Fruit fly (Drosophila melanogaster) whole organism, embryonic: Measurements from ENCODE around the gene anchor.

ENCODE experiments used
- Abd-B ChIP-seq: fragments of 200-800 bp; sonication (Bioruptor generic); optimal IDR thresholded peaks from 2 replicates; lab custom pipeline; 2018; ENCODE audit warnings: missing biosample characterization, mild to moderate bottlenecking, missing genetic modification characterization, moderate library complexity
- Bdp1 ChIP-seq: fragments of 200-800 bp; sonication (Bioruptor generic); optimal IDR thresholded peaks from 3 replicates; lab custom pipeline; 2016; ENCODE audit warnings: missing biosample characterization, missing genetic modification characterization
- CG10267 ChIP-seq: fragments of 200-800 bp; sonication (Bioruptor generic); optimal IDR thresholded peaks from 2 replicates; lab custom pipeline; 2018; ENCODE audit warnings: missing biosample characterization, mild to moderate bottlenecking, missing genetic modification characterization, moderate library complexity
- CG10565 ChIP-seq: fragments of 200-800 bp; sonication (Bioruptor generic); optimal IDR thresholded peaks from 3 replicates; lab custom pipeline; 2016; ENCODE audit warnings: missing biosample characterization, mild to moderate bottlenecking, missing genetic modification characterization
- CG11504 ChIP-seq: fragments of 200-800 bp; sonication (Bioruptor generic); optimal IDR thresholded peaks from 3 replicates; lab custom pipeline; 2019; ENCODE audit warnings: missing biosample characterization, mild to moderate bottlenecking, missing genetic modification characterization, moderate library complexity
- CG11695 ChIP-seq: fragments of 200-800 bp; sonication (Bioruptor generic); IDR thresholded peaks from 3 replicates; pipeline ENCODE4 v1.3.6; 2022; ENCODE audit warnings: missing biosample characterization, missing genetic modification characterization
- CG12071 ChIP-seq: fragments of 200-800 bp; sonication (Bioruptor generic); optimal IDR thresholded peaks from 3 replicates; lab custom pipeline; 2018; ENCODE audit warnings: missing biosample characterization, mild to moderate bottlenecking, missing genetic modification characterization
- CG12744 ChIP-seq: fragments of 200-800 bp; sonication (Bioruptor generic); optimal IDR thresholded peaks from 2 replicates; lab custom pipeline; 2016; ENCODE audit warnings: missing biosample characterization, missing genetic modification characterization
- CG14441 ChIP-seq: fragments of 200-800 bp; sonication (Bioruptor generic); IDR thresholded peaks from 2 replicates; pipeline ENCODE4 v1.3.6; 2022; ENCODE audit warnings: missing biosample characterization, missing genetic modification characterization
- CG14667 ChIP-seq: fragments of 200-800 bp; sonication (Bioruptor generic); IDR thresholded peaks from 2 replicates; pipeline ENCODE4 v1.3.6; 2022; ENCODE audit warnings: missing biosample characterization, missing genetic modification characterization
- CG15269 ChIP-seq: fragments of 200-800 bp; sonication (Bioruptor generic); optimal IDR thresholded peaks from 2 replicates; lab custom pipeline; 2018; ENCODE audit warnings: missing biosample characterization, mild to moderate bottlenecking, missing genetic modification characterization, moderate library complexity
- CG1529 ChIP-seq: fragments of 200-800 bp; sonication (Bioruptor generic); optimal IDR thresholded peaks from 3 replicates; lab custom pipeline; 2018; ENCODE audit warnings: missing biosample characterization, missing genetic modification characterization
- CG2889 ChIP-seq: fragments of 200-800 bp; sonication (Bioruptor generic); IDR thresholded peaks from 3 replicates; pipeline ENCODE4 v1.3.6; 2022; ENCODE audit warnings: missing biosample characterization, missing genetic modification characterization
- CG31388 ChIP-seq: fragments of 200-800 bp; sonication (Bioruptor generic); optimal IDR thresholded peaks from 2 replicates; lab custom pipeline; 2016; ENCODE audit warnings: missing biosample characterization, missing genetic modification characterization
- CG32532 ChIP-seq: fragments of 200-800 bp; sonication (Bioruptor generic); IDR thresholded peaks from 2 replicates; pipeline ENCODE4 v1.3.6; 2022; ENCODE audit warnings: missing biosample characterization, missing genetic modification characterization
- CG3726 ChIP-seq: fragments of 200-800 bp; sonication (Bioruptor generic); IDR thresholded peaks from 3 replicates; pipeline ENCODE4, ENCODE4 v1.3.6; 2022; ENCODE audit warnings: missing biosample characterization, missing genetic modification characterization
- CG4707 ChIP-seq: fragments of 200-800 bp; sonication (Bioruptor generic); optimal IDR thresholded peaks from 2 replicates; lab custom pipeline; 2018; ENCODE audit warnings: missing biosample characterization, mild to moderate bottlenecking, missing genetic modification characterization, moderate library complexity
- CG4730 ChIP-seq: fragments of 200-800 bp; sonication (Bioruptor generic); IDR thresholded peaks from 2 replicates; pipeline ENCODE4 v1.3.6; 2022; ENCODE audit warnings: missing biosample characterization, missing genetic modification characterization
- CG7372 ChIP-seq: fragments of 200-800 bp; sonication (Bioruptor generic); IDR thresholded peaks from 2 replicates; pipeline ENCODE4 v1.3.6; 2022; ENCODE audit warnings: missing biosample characterization, missing genetic modification characterization
- CG7963 ChIP-seq: fragments of 200-800 bp; sonication (Bioruptor generic); IDR thresholded peaks from 3 replicates; pipeline ENCODE4 v1.3.6; 2022; ENCODE audit warnings: missing biosample characterization, missing genetic modification characterization; ENCODE audit not compliant: partially characterized antibody
- CG9437 ChIP-seq: fragments of 200-800 bp; sonication (Bioruptor generic); optimal IDR thresholded peaks from 2 replicates; lab custom pipeline; 2018; ENCODE audit warnings: missing biosample characterization, mild to moderate bottlenecking, missing genetic modification characterization
- D ChIP-seq, 2 experiments: fragments of 200-800 bp in 1 of 2; fragments of >200 bp in 1 of 2; sonication (Bioruptor generic) in 1 of 2; optimal IDR thresholded peaks; 2 replicates in 1 of 2; 3 replicates in 1 of 2; lab custom pipeline; 2017; ENCODE audit warnings: mild to moderate bottlenecking in 1 of 2, missing biosample characterization in 1 of 2, missing genetic modification characterization in 1 of 2, missing genetic modification reagents in 1 of 2
- Ets65A ChIP-seq: fragments of 200-800 bp; sonication (Bioruptor generic); peaks from one replicate; lab custom pipeline; 2016; ENCODE audit warnings: missing biosample characterization, missing genetic modification characterization
- Kr ChIP-seq: fragments of 200-800 bp; sonication (Bioruptor generic); optimal IDR thresholded peaks from 2 replicates; lab custom pipeline; 2017; ENCODE audit warnings: missing biosample characterization, mild to moderate bottlenecking, missing genetic modification characterization
- NC2β ChIP-seq: fragments of 200-800 bp; sonication (Bioruptor generic); optimal IDR thresholded peaks from 2 replicates; lab custom pipeline; 2016; ENCODE audit warnings: missing biosample characterization, missing genetic modification characterization
- Nf-YA ChIP-seq: fragments of 200-800 bp; sonication (Bioruptor generic); IDR thresholded peaks from 2 replicates; pipeline ENCODE4 v1.3.6; 2022; ENCODE audit warnings: missing biosample characterization, missing genetic modification characterization
- Pdp1 ChIP-seq, 2 experiments: fragments of 200-800 bp; sonication (Bioruptor generic); optimal IDR thresholded peaks; 3 replicates each; lab custom pipeline; 2016; ENCODE audit warnings: missing biosample characterization in 2 of 2, missing genetic modification characterization in 2 of 2, mild to moderate bottlenecking in 1 of 2, moderate library complexity in 1 of 2
- Side ChIP-seq: fragments of 200-800 bp; sonication (Bioruptor generic); optimal IDR thresholded peaks from 2 replicates; lab custom pipeline; 2016; ENCODE audit warnings: missing biosample characterization, missing genetic modification characterization
- Xbp1 ChIP-seq: fragments of 200-800 bp; sonication (Bioruptor generic); optimal IDR thresholded peaks from 3 replicates; lab custom pipeline; 2016; ENCODE audit warnings: missing biosample characterization, mild to moderate bottlenecking, missing genetic modification characterization
- br ChIP-seq: fragments of >200 bp; optimal IDR thresholded peaks from 2 replicates; lab custom pipeline; 2017
- emc ChIP-seq: fragments of 200-800 bp; sonication (Bioruptor generic); optimal IDR thresholded peaks from 2 replicates; lab custom pipeline; 2016; ENCODE audit warnings: missing biosample characterization, missing genetic modification characterization
- en ChIP-seq: fragments of 200-800 bp; sonication (Bioruptor generic); optimal IDR thresholded peaks from 2 replicates; lab custom pipeline; 2016; ENCODE audit warnings: missing biosample characterization, missing genetic modification characterization
- hkb ChIP-seq, 2 experiments: fragments of 200-800 bp in 1 of 2; fragments of >200 bp in 1 of 2; sonication (Bioruptor generic) in 1 of 2; IDR thresholded peaks in 1 of 2; optimal IDR thresholded peaks in 1 of 2; 2 replicates each; pipeline versions ENCODE4 v1.3.6 to Lab custom; 2017 to 2022; ENCODE audit warnings: missing biosample characterization in 1 of 2, missing genetic modification characterization in 1 of 2
- ind ChIP-seq: fragments of 200-800 bp; sonication (Bioruptor generic); optimal IDR thresholded peaks from 3 replicates; lab custom pipeline; 2016; ENCODE audit warnings: missing biosample characterization, missing genetic modification characterization
- jumu ChIP-seq: fragments of 200-800 bp; sonication (Bioruptor generic); optimal IDR thresholded peaks from 3 replicates; lab custom pipeline; 2016; ENCODE audit warnings: missing biosample characterization, missing genetic modification characterization
- kay ChIP-seq: fragments of 200-800 bp; sonication (Bioruptor generic); optimal IDR thresholded peaks from 2 replicates; lab custom pipeline; 2016; ENCODE audit warnings: missing biosample characterization, missing genetic modification characterization
- lab ChIP-seq: fragments of 200-800 bp; sonication (Bioruptor generic); optimal IDR thresholded peaks from 3 replicates; lab custom pipeline; 2017; ENCODE audit warnings: missing biosample characterization, missing genetic modification characterization, mild to moderate bottlenecking, moderate library complexity, missing genetic modification reagents
- lilli ChIP-seq: fragments of 200-800 bp; sonication (Bioruptor generic); optimal IDR thresholded peaks from 3 replicates; lab custom pipeline; 2016; ENCODE audit warnings: missing biosample characterization, missing genetic modification characterization
- nom ChIP-seq: fragments of 200-800 bp; sonication (Bioruptor generic); optimal IDR thresholded peaks from 2 replicates; lab custom pipeline; 2017; ENCODE audit warnings: missing biosample characterization, missing genetic modification characterization, mild to moderate bottlenecking, moderate library complexity, missing genetic modification reagents
- otp ChIP-seq: fragments of 200-800 bp; sonication (Bioruptor generic); IDR thresholded peaks from 3 replicates; pipeline ENCODE4, ENCODE4 v1.3.6; 2022; ENCODE audit warnings: missing biosample characterization, missing genetic modification characterization
- pho ChIP-seq: fragments of 200-800 bp; sonication (Bioruptor generic); optimal IDR thresholded peaks from 2 replicates; lab custom pipeline; 2016; ENCODE audit warnings: missing biosample characterization, missing genetic modification characterization
- schlank ChIP-seq: fragments of 200-800 bp; sonication (Bioruptor generic); optimal IDR thresholded peaks from 2 replicates; lab custom pipeline; 2018; ENCODE audit warnings: missing biosample characterization, mild to moderate bottlenecking, missing genetic modification characterization
- sd ChIP-seq: fragments of 200-800 bp; sonication (Bioruptor generic); optimal IDR thresholded peaks from 3 replicates; lab custom pipeline; 2018; ENCODE audit warnings: missing biosample characterization, mild to moderate bottlenecking, missing genetic modification characterization, moderate library complexity
- so ChIP-seq: fragments of 200-800 bp; sonication (Bioruptor generic); IDR thresholded peaks from 3 replicates; pipeline ENCODE4 v1.3.6; 2022; ENCODE audit warnings: missing biosample characterization, missing genetic modification characterization
- tgo ChIP-seq: fragments of 200-800 bp; sonication (Bioruptor generic); IDR thresholded peaks from 3 replicates; pipeline ENCODE4 v1.3.6; 2022; ENCODE audit warnings: missing biosample characterization, missing genetic modification characterization
- tll ChIP-seq, 2 experiments: fragments of 200-800 bp in 1 of 2; fragments of >200 bp in 1 of 2; sonication (Bioruptor generic) in 1 of 2; optimal IDR thresholded peaks; 2 replicates each; lab custom pipeline; 2017 to 2019; ENCODE audit warnings: missing biosample characterization in 2 of 2, missing genetic modification characterization in 2 of 2, mild to moderate bottlenecking in 1 of 2, moderate library complexity in 1 of 2
- unpg ChIP-seq: fragments of 200-800 bp; sonication (Bioruptor generic); optimal IDR thresholded peaks from 3 replicates; lab custom pipeline; 2018; ENCODE audit warnings: missing biosample characterization, mild to moderate bottlenecking, missing genetic modification characterization, moderate library complexity
- vnd ChIP-seq: fragments of 200-800 bp; sonication (Bioruptor generic); IDR thresholded peaks from 3 replicates; pipeline ENCODE4 v1.3.6; 2022; ENCODE audit warnings: missing biosample characterization, missing genetic modification characterization; ENCODE audit not compliant: partially characterized antibody
- zfh2 ChIP-seq: fragments of 200-800 bp; sonication (Bioruptor generic); optimal IDR thresholded peaks from 2 replicates; lab custom pipeline; 2016; ENCODE audit warnings: missing biosample characterization, missing genetic modification characterization

anchor gene

dm6 chr3L:17590455-17591216 is 31.0 kb upstream of the anchor start:
- TF ChIP-seq CG11695 (GFP tag; lab: Robert Waterston, UW), result no peak
- no peak for TF ChIP-seq Side (GFP tag; lab: Kevin White, UChicago)
- TF ChIP-seq unpg (GFP tag; lab: Kevin White, UChicago), result no peak
- no peak for TF ChIP-seq lilli (GFP tag; lab: Kevin White, UChicago)
- no peak for TF ChIP-seq CG14667 (GFP tag; lab: Robert Waterston, UW)
- no peak for TF ChIP-seq Nf-YA
- peak; percentile 35 for TF ChIP-seq CG11504 (tag; lab: Kevin White, UChicago)
- TF ChIP-seq NC2β (GFP tag; lab: Kevin White, UChicago), result no peak
- TF ChIP-seq CG14441 (GFP tag; lab: Robert Waterston, UW), result no peak
- TF ChIP-seq nom, result peak; percentile 28
- TF ChIP-seq CG12071 (GFP tag; lab: Kevin White, UChicago), result no peak
- 0 out of 3 replicates have a peak, but pooled peaks have one; percentile 21 for TF ChIP-seq CG7963 (GFP tag; lab: Robert Waterston, UW)
- TF ChIP-seq tll (GFP tag; optimal IDR thresholded peaks at IDR 0.05; lab: Kevin White, UChicago), result no peak
- no peak for TF ChIP-seq CG1529 (GFP tag; lab: Kevin White, UChicago)
- TF ChIP-seq CG4730 (GFP tag; lab: Robert Waterston, UW), result no peak
- no peak for TF ChIP-seq CG10565 (GFP tag; lab: Kevin White, UChicago)
- TF ChIP-seq kay (GFP tag; lab: Kevin White, UChicago), result peak; percentile 17
- no peak for TF ChIP-seq Kr (GFP tag; lab: Kevin White, UChicago)
- TF ChIP-seq CG7372 (GFP tag; lab: Robert Waterston, UW), result no peak
- no peak for TF ChIP-seq CG31388
- peak; percentile 96 for TF ChIP-seq sd (tag; lab: Kevin White, UChicago)
- TF ChIP-seq CG4707 (GFP tag; lab: Kevin White, UChicago), result no peak
- TF ChIP-seq Ets65A (GFP tag; lab: Kevin White, UChicago), result peak; percentile 76
- TF ChIP-seq CG12744, result no peak
- no peak for TF ChIP-seq CG15269 (tag; lab: Kevin White, UChicago)
- TF ChIP-seq so, result peak; percentile 58; the same call in 1 of the 3 replicates
- no peak for TF ChIP-seq Xbp1 (GFP tag; lab: Kevin White, UChicago)
- no peak for TF ChIP-seq vnd
- TF ChIP-seq pho (GFP tag; lab: Kevin White, UChicago), result no peak
- no peak for TF ChIP-seq ind (GFP tag; lab: Kevin White, UChicago)
- TF ChIP-seq CG9437, result no peak
- TF ChIP-seq Abd-B (GFP tag; lab: Kevin White, UChicago), result no peak
- TF ChIP-seq zfh2 (GFP tag; lab: Kevin White, UChicago), result no peak
- TF ChIP-seq Pdp1 (GFP tag; optimal IDR thresholded peaks at IDR 0.05; lab: Kevin White, UChicago), result no peak
- TF ChIP-seq schlank, result no peak
- no peak for TF ChIP-seq CG3726
- TF ChIP-seq lab (GFP tag; lab: Kevin White, UChicago), result no peak
- no peak for TF ChIP-seq jumu
- no peak for TF ChIP-seq CG2889 (GFP tag; lab: Robert Waterston, UW)
- TF ChIP-seq otp, result no peak
- TF ChIP-seq CG10267 (tag; lab: Kevin White, UChicago), result no peak
- no peak for TF ChIP-seq hkb (optimal IDR thresholded peaks at IDR 0.05; lab: Kevin White, UChicago)
- no peak for TF ChIP-seq hkb (GFP tag; IDR thresholded peaks at IDR 0.05; lab: Robert Waterston, UW)
- TF ChIP-seq br (lab: Kevin White, UChicago), result no peak
- no peak for TF ChIP-seq emc (GFP tag; lab: Kevin White, UChicago)
- TF ChIP-seq CG32532 (GFP tag; lab: Robert Waterston, UW), result 0 out of 2 replicates have a peak, but pooled peaks have one; percentile 11
- no peak for TF ChIP-seq en (GFP tag; lab: Kevin White, UChicago)
- TF ChIP-seq tgo (GFP tag; lab: Robert Waterston, UW), result no peak
- TF ChIP-seq D (optimal IDR thresholded peaks at IDR 0.05; lab: Kevin White, UChicago), result no peak
- TF ChIP-seq D (GFP tag; optimal IDR thresholded peaks at IDR 0.05; lab: Kevin White, UChicago), result no peak
- no peak for TF ChIP-seq Bdp1 (GFP tag; lab: Kevin White, UChicago)
